Worm (Caenorhabditis elegans) whole organism, L1 larva: ENCODE data around the gene let-70.

Source experiments
- ceh-82 ChIP-seq, 3 experiments: fragments of 150-350 bp in 1 of 3; sonication (generic microtip) in 2 of 3; optimal IDR thresholded peaks; 2 replicates each; lab custom pipeline; 2014 to 2017; ENCODE audit warnings: missing biosample characterization in 3 of 3, missing genetic modification characterization in 3 of 3
- elt-3 ChIP-seq, 6 experiments: fragments of 150-350 bp in 1 of 6; sonication (generic microtip); optimal IDR thresholded peaks; 2 replicates each; lab custom pipeline; 2017 to 2018; ENCODE audit warnings: missing biosample characterization in 6 of 6, missing genetic modification characterization in 6 of 6, inconsistent platforms in 1 of 6
- fos-1 ChIP-seq: fragments of 150-350 bp; optimal IDR thresholded peaks from 2 replicates; lab custom pipeline; 2014; ENCODE audit warnings: missing biosample characterization, missing genetic modification characterization
- jun-1 ChIP-seq: fragments of 150-350 bp; optimal IDR thresholded peaks from 2 replicates; lab custom pipeline; 2014; ENCODE audit warnings: missing biosample characterization, missing genetic modification reagents, missing genetic modification characterization
- lin-13 ChIP-seq: fragments of 150-350 bp; optimal IDR thresholded peaks from 2 replicates; lab custom pipeline; 2014; ENCODE audit warnings: missing biosample characterization, missing genetic modification reagents, missing genetic modification characterization
- mdl-1 ChIP-seq, 2 experiments: fragments of 150-350 bp; optimal IDR thresholded peaks; 2 replicates each; lab custom pipeline; 2014 to 2017; ENCODE audit warnings: missing biosample characterization in 2 of 2, missing genetic modification characterization in 2 of 2, inconsistent platforms in 1 of 2
- nhr-12 ChIP-seq: sonication (generic microtip); optimal IDR thresholded peaks from 2 replicates; lab custom pipeline; 2017; ENCODE audit warnings: missing biosample characterization, missing genetic modification characterization
- nhr-20 ChIP-seq: sonication (generic microtip); optimal IDR thresholded peaks from 2 replicates; lab custom pipeline; 2016; ENCODE audit warnings: mild to moderate bottlenecking, missing genetic modification characterization, missing compliant biosample characterization
- skn-1 ChIP-seq: fragments of 150-350 bp; optimal IDR thresholded peaks from 2 replicates; lab custom pipeline; 2014; ENCODE audit warnings: missing biosample characterization, missing genetic modification characterization
- tlp-1 ChIP-seq: fragments of 150-350 bp; optimal IDR thresholded peaks from 2 replicates; lab custom pipeline; 2014; ENCODE audit warnings: missing biosample characterization, missing genetic modification characterization
- xbp-1 ChIP-seq: sonication (generic microtip); optimal IDR thresholded peaks from 2 replicates; lab custom pipeline; 2016; ENCODE audit warnings: missing genetic modification characterization, missing compliant biosample characterization

DNA sequence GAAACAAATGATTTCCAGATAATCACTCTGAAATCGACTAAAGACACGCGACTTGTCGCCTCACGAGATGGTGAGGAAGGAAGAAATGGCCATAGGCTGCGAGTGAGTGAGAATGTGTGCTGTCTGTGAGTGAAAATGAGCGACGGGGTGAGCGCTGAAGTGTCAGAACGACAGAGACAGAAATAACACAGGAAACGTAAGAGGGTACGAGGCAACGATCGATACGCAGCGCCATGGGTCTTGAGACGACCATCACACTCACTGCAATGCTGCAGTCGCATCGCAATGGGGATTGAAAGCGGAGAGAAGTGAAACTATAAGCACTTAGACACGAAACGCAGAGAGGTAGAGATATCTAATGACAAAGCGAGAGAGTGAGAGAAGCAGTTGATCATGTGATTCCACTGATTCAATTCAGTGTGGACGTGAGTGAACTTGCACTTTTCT lies 759 bp upstream of the let-70 start:
- TF ChIP-seq ceh-82 (tag; optimal IDR thresholded peaks at IDR 0.05; lab: Kevin White, UChicago) (peak; percentile 80 to 92 (median 90)), fos-1 (tag; lab: Kevin White, UChicago) (peak; percentile 91), nhr-12 (tag; lab: Kevin White, UChicago) (no peak), mdl-1 (tag; optimal IDR thresholded peaks at IDR 0.05; lab: Kevin White, UChicago) (peak in 1 of 2 experiments; percentile 95), lin-13 (GFP tag; lab: Kevin White, UChicago) (peak; percentile 93), skn-1 (tag; lab: Kevin White, UChicago) (peak; percentile 73), jun-1 (tag; lab: Kevin White, UChicago) (peak; percentile 92), xbp-1 (peak; percentile 94), elt-3 (tag; optimal IDR thresholded peaks at IDR 0.05; lab: Kevin White, UChicago) (peak in 4 of 6 experiments; percentile 28 to 90 (median 75)), nhr-20 (tag; lab: Kevin White, UChicago) (peak; percentile 96), tlp-1 (tag; lab: Kevin White, UChicago) (no peak)
